Fruit fly (Drosophila melanogaster) Kc167 (cell line): ENCODE data around the gene CG14903.

Experiments
- Myc ChIP-seq: fragments of >200 bp; optimal IDR thresholded peaks from 2 replicates; lab custom pipeline; 2017; ENCODE audit warnings: missing external identifiers
- Sin3A ChIP-seq: fragments of >200 bp; optimal IDR thresholded peaks from 2 replicates; lab custom pipeline; 2018; ENCODE audit warnings: missing external identifiers
- h ChIP-seq: fragments of >200 bp; optimal IDR thresholded peaks from 3 replicates; lab custom pipeline; 2018; ENCODE audit warnings: missing external identifiers
- insv ChIP-seq: fragments of >200 bp; optimal IDR thresholded peaks from 3 replicates; lab custom pipeline; 2018; ENCODE audit warnings: missing external identifiers
- psq ChIP-seq: fragments of >200 bp; optimal IDR thresholded peaks from 2 replicates; lab custom pipeline; 2017; ENCODE audit warnings: missing external identifiers
- ttk ChIP-seq: sonication (Bioruptor generic); optimal IDR thresholded peaks from 2 replicates; lab custom pipeline; 2017; ENCODE audit warnings: missing external identifiers

Gene CG14903

dm6 chr3R:16573483-16574145 is at the start of gene CG14903:
TSS of gene CG14903 (minus strand) at chr3R:16573752.
- no peak for TF ChIP-seq ttk (lab: Kevin White, UChicago)
- TF ChIP-seq insv (lab: Kevin White, UChicago) = no peak
- TF ChIP-seq h (lab: Kevin White, UChicago) = no peak
- TF ChIP-seq psq (lab: Kevin White, UChicago) = no peak
- TF ChIP-seq Myc (lab: Kevin White, UChicago) = no peak
- TF ChIP-seq Sin3A = no peak

dm6 chr3R:16620478-16620877 is 46.9 kb upstream of the CG14903 start, which contains the start of gene CG14893:
TSS of gene CG14893 (plus strand) at chr3R:16620778.
- TF ChIP-seq psq (lab: Kevin White, UChicago) = no peak
- no peak for TF ChIP-seq ttk (lab: Kevin White, UChicago)
- no peak for TF ChIP-seq Myc (lab: Kevin White, UChicago)
- TF ChIP-seq Sin3A = no peak
- no peak for TF ChIP-seq h (lab: Kevin White, UChicago)
- no peak for TF ChIP-seq insv (lab: Kevin White, UChicago)

dm6 chr3R:16617650-16618049 is 44.1 kb upstream of the CG14903 start, which contains the start of gene CG17560:
TSS of gene CG17560 (plus strand) at chr3R:16617950.
- TF ChIP-seq Myc (lab: Kevin White, UChicago) = no peak

- no peak for TF ChIP-seq psq (lab: Kevin White, UChicago)
Observed at dm6 chr3R:16615009-16615408, 41.5 kb upstream of the CG14903 start, which contains the start of gene CG17562. TSS of gene CG17562 (plus strand) at chr3R:16615309.

- TF ChIP-seq Sin3A (no peak), Myc (lab: Kevin White, UChicago) (no peak), ttk (lab: Kevin White, UChicago) (no peak), h (lab: Kevin White, UChicago) (no peak), insv (lab: Kevin White, UChicago) (no peak), psq (lab: Kevin White, UChicago) (no peak)
Observed at dm6 chr3R:16614241-16614640, 40.7 kb upstream of the CG14903 start, which contains the start of gene CG10340. TSS of gene CG10340 (minus strand) at chr3R:16614391.

dm6 chr3R:16613300-16613699 is 39.7 kb upstream of the CG14903 start, which contains the start of gene CG12783:
TSS of gene CG12783 (minus strand) at chr3R:16613400.
- no peak for TF ChIP-seq ttk (lab: Kevin White, UChicago)
- TF ChIP-seq Myc (lab: Kevin White, UChicago) = no peak
- no peak for TF ChIP-seq h (lab: Kevin White, UChicago)
- no peak for TF ChIP-seq insv (lab: Kevin White, UChicago)
- no peak for TF ChIP-seq Sin3A
- TF ChIP-seq psq (lab: Kevin White, UChicago) = no peak

- TF ChIP-seq Sin3A (no peak), h (lab: Kevin White, UChicago) (no peak), insv (lab: Kevin White, UChicago) (no peak), psq (lab: Kevin White, UChicago) (no peak), Myc (lab: Kevin White, UChicago) (no peak), ttk (lab: Kevin White, UChicago) (no peak)
Observed at dm6 chr3R:16611240-16611639, 37.7 kb upstream of the CG14903 start.

- TF ChIP-seq h (lab: Kevin White, UChicago) (no peak), ttk (lab: Kevin White, UChicago) (no peak), psq (lab: Kevin White, UChicago) (no peak), Sin3A (no peak), insv (lab: Kevin White, UChicago) (no peak), Myc (lab: Kevin White, UChicago) (no peak)
Observed at dm6 chr3R:16608920-16609319, 35.4 kb upstream of the CG14903 start, which contains the start of gene NPF. TSS of gene NPF (plus strand) at chr3R:16609220.

- no peak for TF ChIP-seq insv (lab: Kevin White, UChicago)
- no peak for TF ChIP-seq Myc (lab: Kevin White, UChicago)
Observed at dm6 chr3R:16605929-16606328, 32.4 kb upstream of the CG14903 start.

dm6 chr3R:16604715-16605114 is 31.2 kb upstream of the CG14903 start, which contains the start of gene CG10345:
TSS of gene CG10345 (minus strand) at chr3R:16604861.
- TF ChIP-seq Myc (lab: Kevin White, UChicago) = no peak

dm6 chr3R:16600735-16601134 is 27.2 kb upstream of the CG14903 start:
- TF ChIP-seq h (lab: Kevin White, UChicago) (no peak), ttk (lab: Kevin White, UChicago) (no peak), Sin3A (no peak), insv (lab: Kevin White, UChicago) (no peak), Myc (lab: Kevin White, UChicago) (no peak), psq (lab: Kevin White, UChicago) (no peak)

- TF ChIP-seq insv (lab: Kevin White, UChicago) (no peak), Myc (lab: Kevin White, UChicago) (no peak), ttk (lab: Kevin White, UChicago) (no peak), psq (lab: Kevin White, UChicago) (no peak), Sin3A (no peak), h (lab: Kevin White, UChicago) (no peak)
Observed at dm6 chr3R:16599647-16600046, 26.1 kb upstream of the CG14903 start.

dm6 chr3R:16594961-16595360 is 21.4 kb upstream of the CG14903 start:
- TF ChIP-seq psq (lab: Kevin White, UChicago) (no peak), ttk (lab: Kevin White, UChicago) (no peak)
